Worm (Caenorhabditis elegans) whole organism, L1 larva: ENCODE data around the gene cth-1.

ENCODE experiments used
- C16A3.4 ChIP-seq: fragments of 150-350 bp; optimal IDR thresholded peaks from 2 replicates; lab custom pipeline; 2014; ENCODE audit warnings: missing biosample characterization, missing genetic modification characterization
- alr-1 ChIP-seq: fragments of 200-800 bp; sonication (Bioruptor generic); optimal IDR thresholded peaks from 2 replicates; lab custom pipeline; 2018; ENCODE audit warnings: borderline replicate concordance, mild to moderate bottlenecking, missing genetic modification characterization, missing compliant biosample characterization
- ama-1 ChIP-seq: fragments of 150-350 bp; optimal IDR thresholded peaks from 2 replicates; lab custom pipeline; 2014
- ceh-63 ChIP-seq: fragments of 200-800 bp; sonication (Bioruptor generic); optimal IDR thresholded peaks from 2 replicates; lab custom pipeline; 2018; ENCODE audit warnings: mild to moderate bottlenecking, missing genetic modification characterization, missing compliant biosample characterization
- ceh-8 ChIP-seq: fragments of 200-800 bp; sonication (Bioruptor generic); optimal IDR thresholded peaks from 2 replicates; lab custom pipeline; 2018; ENCODE audit warnings: mild to moderate bottlenecking, missing genetic modification characterization, moderate library complexity, missing compliant biosample characterization
- ceh-90 ChIP-seq: sonication (generic microtip); optimal IDR thresholded peaks from 2 replicates; lab custom pipeline; 2016; ENCODE audit warnings: missing genetic modification characterization, missing compliant biosample characterization
- dpl-1 ChIP-seq, 3 experiments: fragments of 150-350 bp in 2 of 3; sonication (generic microtip) in 1 of 3; optimal IDR thresholded peaks; 2 replicates each; lab custom pipeline; 2014 to 2017; ENCODE audit warnings: missing biosample characterization in 3 of 3, missing genetic modification characterization in 3 of 3, missing genetic modification reagents in 3 of 3
- efl-1 ChIP-seq, 4 experiments: fragments of 150-350 bp; optimal IDR thresholded peaks in 3 of 4; peaks in 1 of 4; 1 replicate in 1 of 4; 2 replicates in 3 of 4; lab custom pipeline; 2014; ENCODE audit warnings: missing biosample characterization in 2 of 4, missing genetic modification characterization in 2 of 4, missing genetic modification reagents in 2 of 4
- efl-3 ChIP-seq: fragments of 200-800 bp; sonication (Bioruptor generic); optimal IDR thresholded peaks from 2 replicates; lab custom pipeline; 2018; ENCODE audit warnings: mild to moderate bottlenecking, missing genetic modification characterization, missing compliant biosample characterization
- elt-2 ChIP-seq: sonication (generic microtip); optimal IDR thresholded peaks from 2 replicates; lab custom pipeline; 2016; ENCODE audit warnings: missing genetic modification characterization, mild to moderate bottlenecking, inconsistent platforms, missing compliant biosample characterization, missing genetic modification reagents
- elt-3 ChIP-seq, 6 experiments: fragments of 150-350 bp in 1 of 6; sonication (generic microtip); optimal IDR thresholded peaks; 2 replicates each; lab custom pipeline; 2017 to 2018; ENCODE audit warnings: missing biosample characterization in 6 of 6, missing genetic modification characterization in 6 of 6, inconsistent platforms in 1 of 6
- ets-5 ChIP-seq: fragments of 200-800 bp; sonication (Bioruptor generic); IDR thresholded peaks from 2 replicates; pipeline ENCODE4 v1.3.6; 2022; ENCODE audit warnings: missing genetic modification characterization, missing compliant biosample characterization
- grh-1 ChIP-seq: fragments of 200-800 bp; sonication (Bioruptor generic); IDR thresholded peaks from 2 replicates; pipeline ENCODE4 v1.3.6; 2022; ENCODE audit warnings: missing genetic modification reagents, missing genetic modification characterization, missing compliant biosample characterization
- hlh-17 ChIP-seq: fragments of 200-800 bp; sonication (Bioruptor generic); optimal IDR thresholded peaks from 2 replicates; lab custom pipeline; 2018; ENCODE audit warnings: missing genetic modification characterization, mild to moderate bottlenecking, missing compliant biosample characterization, moderate library complexity, borderline replicate concordance
- lsy-2 ChIP-seq, 2 experiments: fragments of 150-350 bp; optimal IDR thresholded peaks; 2 replicates each; lab custom pipeline; 2014; ENCODE audit warnings: missing biosample characterization in 2 of 2, missing genetic modification characterization in 2 of 2
- mef-2 ChIP-seq: fragments of 150-350 bp; optimal IDR thresholded peaks from 2 replicates; lab custom pipeline; 2014; ENCODE audit warnings: missing biosample characterization, missing genetic modification characterization
- nhr-77 ChIP-seq: fragments of 150-350 bp; optimal IDR thresholded peaks from 2 replicates; lab custom pipeline; 2014; ENCODE audit warnings: missing biosample characterization, missing genetic modification characterization
- nhr-84 ChIP-seq: sonication (generic microtip); optimal IDR thresholded peaks from 2 replicates; lab custom pipeline; 2017; ENCODE audit warnings: missing biosample characterization, missing genetic modification characterization
- nhr-85 ChIP-seq: sonication (generic microtip); peaks from one replicate; lab custom pipeline; 2016; ENCODE audit warnings: missing genetic modification characterization, inconsistent platforms, missing compliant biosample characterization
- nhr-90 ChIP-seq: sonication (generic microtip); optimal IDR thresholded peaks from 2 replicates; lab custom pipeline; 2016; ENCODE audit warnings: mild to moderate bottlenecking, missing genetic modification characterization, missing compliant biosample characterization; ENCODE audit not compliant: poor library complexity
- pag-3 ChIP-seq: sonication (generic microtip); optimal IDR thresholded peaks from 2 replicates; lab custom pipeline; 2017; ENCODE audit warnings: missing genetic modification characterization, mild to moderate bottlenecking, missing compliant biosample characterization, antibody characterized with exemption, borderline replicate concordance; ENCODE audit not compliant: insufficient read depth
- pax-3 ChIP-seq: fragments of 200-800 bp; sonication (Bioruptor generic); optimal IDR thresholded peaks from 2 replicates; lab custom pipeline; 2018; ENCODE audit warnings: mild to moderate bottlenecking, missing genetic modification characterization, moderate library complexity, missing compliant biosample characterization
- pqm-1 ChIP-seq: sonication (generic microtip); optimal IDR thresholded peaks from 3 replicates; lab custom pipeline; 2017; ENCODE audit warnings: missing biosample characterization, missing genetic modification characterization
- snu-23 ChIP-seq: sonication (generic microtip); optimal IDR thresholded peaks from 2 replicates; lab custom pipeline; 2016; ENCODE audit warnings: missing genetic modification characterization, missing compliant biosample characterization
- sox-4 ChIP-seq: sonication (generic microtip); optimal IDR thresholded peaks from 2 replicates; lab custom pipeline; 2016; ENCODE audit warnings: missing genetic modification characterization, missing compliant biosample characterization
- swsn-7 ChIP-seq: sonication (generic microtip); optimal IDR thresholded peaks from 2 replicates; lab custom pipeline; 2016; ENCODE audit warnings: missing genetic modification characterization, missing compliant biosample characterization
- unc-130 ChIP-seq: fragments of 150-350 bp; optimal IDR thresholded peaks from 2 replicates; lab custom pipeline; 2017; ENCODE audit warnings: missing biosample characterization, missing genetic modification characterization, inconsistent platforms
- unc-30 ChIP-seq: sonication (generic microtip); optimal IDR thresholded peaks from 2 replicates; lab custom pipeline; 2017; ENCODE audit warnings: missing biosample characterization, missing genetic modification characterization
- unc-62 ChIP-seq: fragments of 150-350 bp; optimal IDR thresholded peaks from 2 replicates; lab custom pipeline; 2014; ENCODE audit warnings: missing biosample characterization, missing genetic modification reagents, missing genetic modification characterization
- xbp-1 ChIP-seq: sonication (generic microtip); optimal IDR thresholded peaks from 2 replicates; lab custom pipeline; 2016; ENCODE audit warnings: missing genetic modification characterization, missing compliant biosample characterization
- zag-1 ChIP-seq: fragments of 150-350 bp; optimal IDR thresholded peaks from 2 replicates; lab custom pipeline; 2014; ENCODE audit warnings: missing biosample characterization, missing genetic modification characterization
- zip-4 ChIP-seq: fragments of 200-800 bp; sonication (Bioruptor generic); optimal IDR thresholded peaks from 2 replicates; lab custom pipeline; 2018; ENCODE audit warnings: mild to moderate bottlenecking, missing genetic modification characterization, moderate library complexity, missing compliant biosample characterization
- ztf-11 ChIP-seq, 2 experiments: sonication (generic microtip); optimal IDR thresholded peaks; 2 replicates each; lab custom pipeline; 2016 to 2017; ENCODE audit warnings: missing genetic modification characterization in 2 of 2, missing biosample characterization in 1 of 2, missing compliant biosample characterization in 1 of 2

cth-1 gene

DNA sequence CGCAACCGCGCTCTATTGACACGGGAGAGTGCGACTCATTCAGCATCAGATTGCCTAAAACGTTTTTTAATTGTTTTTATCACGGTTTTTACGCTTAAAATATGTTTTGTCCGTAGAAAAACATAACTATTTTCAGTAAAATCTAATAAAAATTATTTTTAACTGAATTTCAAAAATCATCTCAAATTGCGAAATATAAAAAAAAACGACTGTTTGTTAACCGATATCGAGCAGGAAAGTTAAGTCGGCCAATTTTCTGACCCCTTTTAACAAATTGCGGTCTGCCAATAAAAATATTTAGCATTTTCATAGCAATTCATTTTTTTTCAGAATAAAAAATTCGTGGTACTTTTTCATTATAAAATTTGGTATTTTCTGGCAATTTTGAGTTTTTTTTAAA is 20.0 kb downstream of the cth-1 start:
- no peak for TF ChIP-seq dpl-1 (GFP tag; optimal IDR thresholded peaks at IDR 0.05; lab: Kevin White, UChicago)
- TF ChIP-seq zip-4 (GFP tag; lab: Kevin White, UChicago), result peak; percentile 82

DNA sequence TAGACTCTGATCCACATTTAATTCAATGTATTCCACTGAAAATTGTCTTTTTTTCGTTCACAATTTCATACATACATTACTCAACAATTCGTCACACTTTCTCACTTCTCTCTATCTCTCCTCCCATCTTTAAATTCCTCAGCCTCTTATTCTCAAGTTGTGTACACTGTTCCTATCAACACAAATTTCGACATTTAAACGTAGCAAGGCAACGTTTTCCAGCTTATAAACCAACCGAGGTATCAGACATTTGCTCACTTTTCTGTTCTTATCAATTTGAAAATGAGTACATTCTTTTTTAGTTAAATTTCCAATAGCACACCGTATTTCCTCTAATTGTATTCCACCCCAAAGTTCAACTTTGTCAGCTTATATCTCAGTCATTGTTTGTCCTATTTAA is 20.4 kb downstream of the cth-1 start, which contains the start of gene skr-3:
TSS of gene skr-3 (plus strand) at position 163 of the 400 bp plus-strand sequence.
- peak; percentile 60 for TF ChIP-seq nhr-85 (tag; lab: Kevin White, UChicago)
- no peak for TF ChIP-seq ets-5 (GFP tag; lab: Robert Waterston, UW)
- TF ChIP-seq elt-2, result peak; percentile 50
- TF ChIP-seq, all 84 proteins: peak for 2

DNA sequence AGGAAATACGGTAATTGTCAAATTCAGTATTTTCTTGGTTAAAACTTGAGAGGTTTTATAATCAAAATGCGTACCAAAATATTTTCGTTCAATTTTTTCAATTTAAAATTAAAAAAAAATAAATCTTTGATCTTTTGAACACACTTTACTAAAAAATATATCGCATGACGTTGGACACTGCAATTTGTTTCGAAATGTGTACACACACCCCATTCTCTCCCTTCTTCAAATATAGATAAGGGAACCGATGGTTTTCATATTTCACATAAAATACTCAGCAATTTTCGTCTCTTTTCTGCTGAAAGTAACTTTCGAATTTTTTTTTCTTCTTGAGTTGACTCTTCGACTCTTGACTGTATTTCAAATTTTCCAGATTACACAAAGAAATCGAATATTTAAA is 21.0 kb downstream of the cth-1 start:
- TF ChIP-seq nhr-90 (tag; lab: Kevin White, UChicago) (no peak), efl-1 (optimal IDR thresholded peaks at IDR 0.05; lab: Kevin White, UChicago) (no peak), efl-1 (GFP tag; optimal IDR thresholded peaks at IDR 0.05 in 1 of 2; lab: Kevin White, UChicago) (peak in 1 of 2 experiments; percentile 22)

DNA sequence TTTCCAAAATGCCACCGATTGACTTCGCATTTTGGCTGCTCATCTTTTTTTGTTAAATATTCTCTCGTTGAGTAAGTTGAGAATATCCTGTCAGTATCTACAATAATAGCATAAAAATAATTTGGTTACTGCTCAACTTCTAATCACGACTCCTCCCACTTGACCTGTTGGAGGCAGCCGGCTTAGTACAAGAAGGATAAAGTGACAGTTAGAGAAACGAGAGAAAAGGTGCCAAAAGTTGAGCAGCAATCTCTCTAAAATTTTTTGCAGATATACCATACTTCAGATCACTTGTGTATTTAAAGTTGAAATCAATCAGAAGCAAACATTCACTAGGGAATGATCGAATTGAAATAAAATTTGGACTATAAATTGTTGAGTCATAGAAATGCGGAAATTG is 24.3 kb downstream of the cth-1 start, which contains the start of gene nhr-111:
TSS of gene nhr-111 (minus strand) at position 101 of the 400 bp plus-strand sequence.
- no peak for TF ChIP-seq unc-30 (tag; lab: Kevin White, UChicago)
- TF ChIP-seq ama-1 (lab: Kevin White, UChicago), result no peak
- no peak for TF ChIP-seq lsy-2 (tag; optimal IDR thresholded peaks at IDR 0.05; lab: Kevin White, UChicago)
- no peak for TF ChIP-seq ceh-8 (GFP tag; lab: Kevin White, UChicago)
- TF ChIP-seq snu-23 (GFP tag; lab: Kevin White, UChicago), result no peak
- TF ChIP-seq efl-3 (GFP tag; lab: Kevin White, UChicago), result no peak
- TF ChIP-seq mef-2 (tag; lab: Kevin White, UChicago), result no peak
- TF ChIP-seq pag-3, result no peak
- no peak for TF ChIP-seq pax-3 (tag; lab: Kevin White, UChicago)
- no peak for TF ChIP-seq nhr-84 (tag; lab: Kevin White, UChicago)
- TF ChIP-seq swsn-7, result no peak
- TF ChIP-seq grh-1 (GFP tag; lab: Robert Waterston, UW), result no peak
- no peak for TF ChIP-seq zag-1
- no peak for TF ChIP-seq nhr-77 (tag; lab: Kevin White, UChicago)
- no peak for TF ChIP-seq hlh-17
- TF ChIP-seq ztf-11 (tag; optimal IDR thresholded peaks at IDR 0.05; lab: Kevin White, UChicago), result no peak
- no peak for TF ChIP-seq unc-62
- TF ChIP-seq sox-4 (tag; lab: Kevin White, UChicago), result no peak

DNA sequence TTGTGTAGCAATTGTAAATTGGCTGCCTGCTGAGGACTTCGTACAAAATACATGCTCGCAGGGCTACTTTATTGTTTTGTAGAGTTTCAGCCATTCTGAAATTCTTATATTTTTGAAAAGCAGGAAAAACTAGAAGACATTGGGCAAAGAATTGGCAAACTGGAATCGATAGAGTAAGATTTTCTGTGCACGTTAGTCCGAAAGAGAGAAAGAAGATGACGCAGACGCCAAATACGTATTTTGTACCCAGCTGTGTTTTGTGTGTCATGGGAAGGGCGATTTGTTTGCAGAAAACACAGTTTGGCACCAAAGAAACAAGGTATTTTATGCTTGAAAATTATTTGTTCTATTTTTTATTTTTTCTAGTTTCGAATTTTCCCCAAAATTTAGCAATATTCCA is 26.9 kb downstream of the cth-1 start, which contains the start of gene fbxa-143:
TSS of gene fbxa-143 (minus strand) at position 101 of the 400 bp plus-strand sequence.
- TF ChIP-seq efl-1 (optimal IDR thresholded peaks at IDR 0.05; lab: Kevin White, UChicago), result no peak
- TF ChIP-seq efl-1 (GFP tag; optimal IDR thresholded peaks at IDR 0.05 in 1 of 2; lab: Kevin White, UChicago), result peak in 1 of 2 experiments; percentile 6
- TF ChIP-seq ceh-63 (GFP tag; lab: Kevin White, UChicago), result no peak
- no peak for TF ChIP-seq alr-1 (tag; lab: Kevin White, UChicago)

DNA sequence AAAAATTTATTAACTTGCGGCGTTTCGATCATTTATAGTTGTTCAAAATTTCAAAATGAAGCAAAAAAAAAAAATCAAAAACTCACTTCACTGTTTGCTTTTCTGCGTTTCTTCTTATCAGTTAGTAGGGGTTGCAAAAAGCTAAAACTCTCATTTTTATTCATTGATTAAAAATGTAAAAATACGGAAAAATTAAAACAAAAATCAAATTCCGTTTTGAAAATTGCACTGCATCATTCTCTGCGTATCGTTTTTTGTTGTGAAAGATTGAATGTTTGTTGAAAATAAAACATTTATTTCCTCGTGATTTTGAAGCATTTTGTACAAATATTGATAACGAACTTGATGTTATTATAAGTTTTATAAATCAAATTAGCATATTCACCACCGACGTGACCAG is 28.6 kb downstream of the cth-1 start:
- peak; percentile 20 for TF ChIP-seq elt-2
- no peak for TF ChIP-seq pax-3 (tag; lab: Kevin White, UChicago)
- no peak for TF ChIP-seq pqm-1 (tag; lab: Kevin White, UChicago)
- TF ChIP-seq elt-3 (tag; optimal IDR thresholded peaks at IDR 0.05; lab: Kevin White, UChicago), result no peak

DNA sequence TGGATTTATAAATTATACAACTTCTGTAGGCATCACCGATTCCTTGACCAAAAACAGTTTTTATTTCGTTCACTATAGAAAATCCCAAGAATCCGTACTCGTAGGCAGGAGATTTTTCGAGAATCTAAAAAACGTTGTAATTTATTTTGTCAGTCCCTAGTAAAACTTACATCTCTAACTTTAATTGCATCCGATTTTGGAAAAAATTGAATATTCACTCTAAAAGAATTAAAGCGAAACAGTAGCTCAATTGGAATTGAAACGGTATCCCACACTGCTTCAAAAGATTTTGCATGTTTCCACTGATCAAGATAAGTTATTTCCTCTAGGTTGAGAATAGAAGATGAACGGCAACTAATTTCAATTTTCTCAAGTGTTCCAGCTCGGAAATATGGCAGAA is 30.8 kb downstream of the cth-1 start, which contains the start of gene fbxa-142:
TSS of gene fbxa-142 (minus strand) at position 101 of the 400 bp plus-strand sequence.
- TF ChIP-seq C16A3.4 (no peak), xbp-1 (no peak), mef-2 (tag; lab: Kevin White, UChicago) (no peak), ceh-90 (no peak), unc-130 (no peak)
